Worm (Caenorhabditis elegans): ENCODE data around the gene srlf-12.

ce11 chrIV:10881230-10881629 is 10.7 kb downstream of the srlf-12 start, which contains the start of gene F13E9.13:
- no peak for TF ChIP-seq tbx-11 (GFP tag; IDR thresholded peaks at IDR 0.05)
- TF ChIP-seq hnd-1 (tag; optimal IDR thresholded peaks at IDR 0.05), result no peak
- no peak for TF ChIP-seq B0310.2 (tag; optimal IDR thresholded peaks at IDR 0.05)
- TF ChIP-seq sea-1 (GFP tag; conservative IDR thresholded peaks at IDR 0.05), result no peak
- no peak for TF ChIP-seq pes-1 (GFP tag; IDR thresholded peaks at IDR 0.05)
- TF ChIP-seq aly-1 (tag; optimal IDR thresholded peaks at IDR 0.05), result no peak
